Fruit fly (Drosophila melanogaster) whole organism, embryonic: ENCODE results near the gene grsm.

ENCODE experiments used
- CG10209 ChIP-seq: fragments of 200-800 bp; sonication (Bioruptor generic); optimal IDR thresholded peaks from 3 replicates; lab custom pipeline; 2017; ENCODE audit warnings: missing biosample characterization, mild to moderate bottlenecking, missing genetic modification characterization, missing genetic modification reagents
- CG10462 ChIP-seq: fragments of 200-800 bp; sonication (Bioruptor generic); optimal IDR thresholded peaks from 2 replicates; lab custom pipeline; 2016; ENCODE audit warnings: missing biosample characterization, missing genetic modification characterization
- CG13424 ChIP-seq: fragments of 200-800 bp; sonication (Bioruptor generic); optimal IDR thresholded peaks from 2 replicates; lab custom pipeline; 2019; ENCODE audit warnings: missing biosample characterization, mild to moderate bottlenecking, missing genetic modification characterization, moderate library complexity
- CG13624 ChIP-seq: fragments of 200-800 bp; sonication (Bioruptor generic); optimal IDR thresholded peaks from 2 replicates; lab custom pipeline; 2016; ENCODE audit warnings: missing biosample characterization, missing genetic modification characterization
- CG13775 ChIP-seq: fragments of 200-800 bp; sonication (Bioruptor generic); optimal IDR thresholded peaks from 3 replicates; lab custom pipeline; 2017; ENCODE audit warnings: missing biosample characterization, mild to moderate bottlenecking, missing genetic modification characterization
- CG14441 ChIP-seq: fragments of 200-800 bp; sonication (Bioruptor generic); IDR thresholded peaks from 2 replicates; pipeline ENCODE4 v1.3.6; 2022; ENCODE audit warnings: missing biosample characterization, missing genetic modification characterization
- CG17385 ChIP-seq: fragments of 200-800 bp; sonication (Bioruptor generic); optimal IDR thresholded peaks from 3 replicates; lab custom pipeline; 2018; ENCODE audit warnings: missing biosample characterization, mild to moderate bottlenecking, missing genetic modification characterization
- CG17912 ChIP-seq: fragments of 200-800 bp; sonication (Bioruptor generic); optimal IDR thresholded peaks from 2 replicates; lab custom pipeline; 2018; ENCODE audit warnings: missing biosample characterization, mild to moderate bottlenecking, missing genetic modification characterization
- CG31365 ChIP-seq: fragments of 200-800 bp; sonication (Bioruptor generic); optimal IDR thresholded peaks from 2 replicates; lab custom pipeline; 2018; ENCODE audit warnings: missing biosample characterization, mild to moderate bottlenecking, missing genetic modification characterization
- CG32767 ChIP-seq: fragments of 200-800 bp; sonication (Bioruptor generic); IDR thresholded peaks from 2 replicates; pipeline ENCODE4 v1.3.6; 2022; ENCODE audit warnings: missing biosample characterization, missing genetic modification characterization
- CG5180 ChIP-seq: fragments of 200-800 bp; sonication (Bioruptor generic); optimal IDR thresholded peaks from 3 replicates; lab custom pipeline; 2017; ENCODE audit warnings: missing biosample characterization, missing genetic modification characterization, mild to moderate bottlenecking, moderate library complexity, missing genetic modification reagents
- CG6175 ChIP-seq: fragments of 200-800 bp; sonication (Bioruptor generic); IDR thresholded peaks from 3 replicates; pipeline ENCODE4 v1.3.6; 2022; ENCODE audit warnings: missing biosample characterization, missing genetic modification characterization
- CG7839 ChIP-seq: fragments of 200-800 bp; sonication (Bioruptor generic); optimal IDR thresholded peaks from 3 replicates; lab custom pipeline; 2018; ENCODE audit warnings: missing biosample characterization, mild to moderate bottlenecking, missing genetic modification characterization, moderate library complexity
- CG8290 ChIP-seq, 3 experiments: fragments of 200-800 bp; sonication (Bioruptor generic); optimal IDR thresholded peaks; 2 replicates each; lab custom pipeline; 2016 to 2019; ENCODE audit warnings: missing biosample characterization in 3 of 3, missing genetic modification characterization in 3 of 3, mild to moderate bottlenecking in 2 of 3, moderate library complexity in 1 of 3
- D19A ChIP-seq: fragments of 200-800 bp; optimal IDR thresholded peaks from 3 replicates; lab custom pipeline; 2019; ENCODE audit warnings: missing biosample characterization, mild to moderate bottlenecking, missing genetic modification characterization, moderate library complexity
- Dbx ChIP-seq: fragments of 200-800 bp; sonication (Bioruptor generic); IDR thresholded peaks from 3 replicates; pipeline ENCODE4 v1.3.6; 2022; ENCODE audit warnings: missing biosample characterization, missing genetic modification characterization
- H15 ChIP-seq: fragments of 200-800 bp; sonication (Bioruptor generic); IDR thresholded peaks from 3 replicates; pipeline ENCODE4 v1.3.6; 2022; ENCODE audit warnings: missing biosample characterization, missing genetic modification characterization
- Nf-YB ChIP-seq: fragments of 200-800 bp; sonication (Bioruptor generic); optimal IDR thresholded peaks from 3 replicates; lab custom pipeline; 2019; ENCODE audit warnings: missing biosample characterization, mild to moderate bottlenecking, missing genetic modification characterization, moderate library complexity
- Opbp ChIP-seq: fragments of 200-800 bp; sonication (Bioruptor generic); IDR thresholded peaks from 3 replicates; pipeline ENCODE4 v1.3.6; 2022; ENCODE audit warnings: missing biosample characterization, missing genetic modification characterization; ENCODE audit not compliant: partially characterized antibody
- Rfx ChIP-seq: fragments of 200-800 bp; sonication (Bioruptor generic); IDR thresholded peaks from 2 replicates; pipeline ENCODE4 v1.3.6; 2022; ENCODE audit warnings: missing biosample characterization, missing genetic modification characterization
- Scr ChIP-seq: fragments of 200-800 bp; sonication (Bioruptor generic); IDR thresholded peaks from 2 replicates; pipeline ENCODE4 v1.3.6; 2022; ENCODE audit warnings: missing biosample characterization, missing genetic modification characterization; ENCODE audit not compliant: partially characterized antibody
- Stat92E ChIP-seq, 3 experiments: fragments of >200 bp in 2 of 3; fragments of 200-800 bp in 1 of 3; sonication (Bioruptor generic) in 1 of 3; optimal IDR thresholded peaks; 2 replicates each; lab custom pipeline; 2017 to 2019; ENCODE audit warnings: missing biosample characterization in 3 of 3, missing genetic modification characterization in 3 of 3, mild to moderate bottlenecking in 1 of 3, moderate library complexity in 1 of 3
- YL-1 ChIP-seq: fragments of 200-800 bp; sonication (Bioruptor generic); optimal IDR thresholded peaks from 3 replicates; lab custom pipeline; 2017; ENCODE audit warnings: missing biosample characterization, mild to moderate bottlenecking, missing genetic modification characterization
- ash1 ChIP-seq: fragments of 200-800 bp; sonication (Bioruptor generic); optimal IDR thresholded peaks from 2 replicates; lab custom pipeline; 2018; ENCODE audit warnings: missing biosample characterization, mild to moderate bottlenecking, missing genetic modification characterization
- cg ChIP-seq: fragments of 200-800 bp; sonication (Bioruptor generic); optimal IDR thresholded peaks from 3 replicates; lab custom pipeline; 2019; ENCODE audit warnings: missing biosample characterization, mild to moderate bottlenecking, missing genetic modification characterization, moderate library complexity
- chm ChIP-seq: fragments of 200-800 bp; sonication (Bioruptor generic); IDR thresholded peaks from 2 replicates; pipeline ENCODE4 v1.3.6; 2022; ENCODE audit warnings: missing biosample characterization, missing genetic modification characterization
- ci ChIP-seq: fragments of 200-800 bp; sonication (Bioruptor generic); IDR thresholded peaks from 3 replicates; pipeline ENCODE4 v1.3.6; 2022; ENCODE audit warnings: missing biosample characterization, missing genetic modification characterization
- crol ChIP-seq: fragments of 200-800 bp; sonication (Bioruptor generic); IDR thresholded peaks from 2 replicates; pipeline ENCODE4 v1.3.6; 2022; ENCODE audit warnings: missing biosample characterization, missing genetic modification characterization
- cwo ChIP-seq: fragments of 200-800 bp; sonication (Bioruptor generic); optimal IDR thresholded peaks from 3 replicates; lab custom pipeline; 2017; ENCODE audit warnings: missing biosample characterization, missing genetic modification characterization, mild to moderate bottlenecking, moderate library complexity, missing genetic modification reagents
- dimm ChIP-seq: fragments of 200-800 bp; sonication (Bioruptor generic); IDR thresholded peaks from 2 replicates; pipeline ENCODE4 v1.3.6; 2022; ENCODE audit warnings: missing biosample characterization, missing genetic modification characterization
- gce ChIP-seq: fragments of 200-800 bp; sonication (Bioruptor generic); IDR thresholded peaks from 3 replicates; pipeline ENCODE4 v1.3.6; 2022; ENCODE audit warnings: missing biosample characterization, missing genetic modification characterization
- gfzf ChIP-seq: fragments of 200-800 bp; sonication (Bioruptor generic); optimal IDR thresholded peaks from 2 replicates; lab custom pipeline; 2016; ENCODE audit warnings: missing biosample characterization, mild to moderate bottlenecking, missing genetic modification characterization, moderate library complexity
- ken ChIP-seq: fragments of 200-800 bp; sonication (Bioruptor generic); IDR thresholded peaks from 3 replicates; pipeline ENCODE4 v1.3.6; 2022; ENCODE audit warnings: missing biosample characterization, missing genetic modification characterization
- kni ChIP-seq: fragments of 200-800 bp; sonication (Bioruptor generic); optimal IDR thresholded peaks from 3 replicates; lab custom pipeline; 2017; ENCODE audit warnings: mild to moderate bottlenecking, missing biosample characterization, missing genetic modification reagents, missing genetic modification characterization
- nau ChIP-seq: fragments of 200-800 bp; sonication (Bioruptor generic); optimal IDR thresholded peaks from 3 replicates; lab custom pipeline; 2017; ENCODE audit warnings: missing biosample characterization, mild to moderate bottlenecking, missing genetic modification characterization, missing genetic modification reagents
- nerfin-1 ChIP-seq: fragments of 200-800 bp; sonication (Bioruptor generic); optimal IDR thresholded peaks from 3 replicates; lab custom pipeline; 2019; ENCODE audit warnings: missing biosample characterization, mild to moderate bottlenecking, missing genetic modification characterization, moderate library complexity
- pan ChIP-seq, 4 experiments: fragments of >200 bp in 3 of 4; fragments of 200-800 bp in 1 of 4; sonication (Bioruptor generic) in 1 of 4; optimal IDR thresholded peaks in 3 of 4; IDR thresholded peaks in 1 of 4; 2 replicates each; pipeline versions ENCODE4 v1.3.6 to Lab custom; 2017 to 2022; ENCODE audit warnings: missing biosample characterization in 2 of 4, missing genetic modification characterization in 2 of 4, mixed read lengths in 1 of 4
- phol ChIP-seq: fragments of 200-800 bp; sonication (Bioruptor generic); optimal IDR thresholded peaks from 3 replicates; lab custom pipeline; 2018; ENCODE audit warnings: missing biosample characterization, mild to moderate bottlenecking, missing genetic modification characterization, moderate library complexity
- rib ChIP-seq: fragments of 200-800 bp; sonication (Bioruptor generic); IDR thresholded peaks from 2 replicates; pipeline ENCODE4 v1.3.6; 2022; ENCODE audit warnings: missing biosample characterization, missing genetic modification characterization
- row ChIP-seq: fragments of 200-800 bp; sonication (Bioruptor generic); IDR thresholded peaks from 3 replicates; pipeline ENCODE4 v1.3.6; 2022; ENCODE audit warnings: missing biosample characterization, missing genetic modification characterization
- salm ChIP-seq: fragments of 200-800 bp; sonication (Bioruptor generic); optimal IDR thresholded peaks from 2 replicates; lab custom pipeline; 2018; ENCODE audit warnings: missing biosample characterization, mild to moderate bottlenecking, missing genetic modification characterization
- sens ChIP-seq: fragments of 200-800 bp; sonication (Bioruptor generic); peaks from one replicate; lab custom pipeline; 2016; ENCODE audit warnings: missing biosample characterization, missing genetic modification characterization
- slbo ChIP-seq: fragments of 200-800 bp; sonication (Bioruptor generic); IDR thresholded peaks from 2 replicates; pipeline ENCODE4 v1.3.6; 2022; ENCODE audit warnings: missing biosample characterization, missing genetic modification characterization
- tin ChIP-seq: fragments of 200-800 bp; sonication (Bioruptor generic); optimal IDR thresholded peaks from 3 replicates; lab custom pipeline; 2016; ENCODE audit warnings: missing biosample characterization, missing genetic modification characterization
- tna ChIP-seq: fragments of 200-800 bp; sonication (Bioruptor generic); IDR thresholded peaks from 2 replicates; pipeline ENCODE4 v1.3.6; 2022; ENCODE audit warnings: missing biosample characterization, missing genetic modification characterization; ENCODE audit not compliant: partially characterized antibody
- twi ChIP-seq: fragments of 200-800 bp; optimal IDR thresholded peaks from 2 replicates; lab custom pipeline; 2019; ENCODE audit warnings: missing biosample characterization, mild to moderate bottlenecking, missing genetic modification characterization, moderate library complexity
- wdn ChIP-seq: fragments of 200-800 bp; sonication (Bioruptor generic); IDR thresholded peaks from 2 replicates; pipeline ENCODE4 v1.3.6; 2022; ENCODE audit warnings: missing biosample characterization, missing genetic modification characterization

grsm gene

DNA sequence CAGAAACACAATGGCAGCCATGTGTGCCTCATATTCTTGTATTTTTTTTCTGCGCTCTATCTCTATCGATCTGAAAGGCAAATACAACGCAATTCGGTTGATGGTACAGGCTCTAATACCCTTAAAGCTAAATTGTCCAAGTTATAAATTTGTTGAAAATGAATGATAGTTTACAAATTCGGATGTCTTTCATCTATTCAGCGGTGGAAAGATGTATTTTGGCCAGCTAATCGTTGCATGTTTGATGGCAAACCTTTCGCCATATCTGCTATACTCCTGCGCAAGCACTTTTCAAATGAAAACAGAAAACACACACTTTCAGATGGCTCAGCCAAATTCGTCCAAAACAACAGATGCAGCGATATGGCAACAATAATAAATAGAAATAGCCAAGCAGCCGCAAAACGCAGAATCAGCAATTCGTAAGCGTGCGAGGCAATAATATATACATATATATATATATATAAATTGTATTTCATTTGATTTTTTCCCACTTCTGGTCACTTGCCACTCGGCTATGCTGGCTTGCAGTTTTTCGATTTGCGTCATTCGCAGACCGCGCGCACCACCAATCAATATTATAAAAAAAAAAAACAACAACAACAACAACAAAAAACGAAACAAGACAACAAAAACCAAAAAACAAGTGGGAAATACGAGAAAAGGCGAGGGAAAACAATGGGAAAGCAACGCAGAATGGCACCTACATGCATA lies 46.8 kb upstream of the grsm start (continued):
- TF ChIP-seq CG14441 (0 out of 2 replicates have a peak, but pooled peaks have one; percentile 35), slbo (GFP tag; lab: Robert Waterston, UW) (peak; percentile 26; the same call in 1 of the 2 replicates), pan (optimal IDR thresholded peaks at IDR 0.05; lab: Kevin White, UChicago) (no peak), pan (GFP tag; optimal IDR thresholded peaks at IDR 0.05 in 1 of 2, IDR thresholded peaks at IDR 0.05 in 1 of 2) (peak in 1 of 2 experiments; percentile 49), phol (tag; lab: Kevin White, UChicago) (peak; percentile 7), CG10462 (GFP tag; lab: Kevin White, UChicago) (no peak), cwo (peak; percentile 13), CG13775 (GFP tag; lab: Kevin White, UChicago) (no peak), Rfx (GFP tag; lab: Robert Waterston, UW) (peak; percentile 43), YL-1 (GFP tag; lab: Kevin White, UChicago) (no peak), D19A (peak; percentile 55), CG7839 (tag; lab: Kevin White, UChicago) (peak; percentile 8), Scr (no peak), CG31365 (tag; lab: Kevin White, UChicago) (no peak), gfzf (no peak), CG13624 (GFP tag; lab: Kevin White, UChicago) (peak; percentile 20), CG13424 (tag; lab: Kevin White, UChicago) (peak; percentile 8), CG17912 (no peak), salm (no peak), sens (GFP tag; lab: Kevin White, UChicago) (peak; percentile 40), Stat92E (GFP tag; optimal IDR thresholded peaks at IDR 0.05; lab: Kevin White, UChicago) (peak in 1 of 3 experiments; percentile 20), twi (tag; lab: Kevin White, UChicago) (peak; percentile 37), row (GFP tag; lab: Robert Waterston, UW) (peak; percentile 44; the same call in 1 of the 3 replicates)

DNA sequence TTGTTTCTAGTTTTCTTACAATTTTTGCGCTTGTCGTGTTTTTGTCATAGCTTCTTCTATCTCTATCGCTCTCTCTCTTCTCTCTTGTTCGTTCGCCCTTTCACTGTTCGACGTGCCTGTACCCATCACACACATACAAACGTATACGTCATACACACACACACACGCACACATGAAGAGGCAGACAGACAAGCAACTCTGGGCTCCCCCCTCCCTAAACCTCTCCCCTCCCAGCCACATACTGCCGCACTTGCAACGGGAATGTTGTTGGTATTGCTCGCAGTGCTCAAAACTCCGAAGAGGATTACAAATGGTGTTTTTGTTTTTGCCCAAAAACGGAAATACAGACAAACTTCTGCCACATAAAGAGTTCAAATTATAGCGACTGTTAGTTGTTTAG lies 45.5 kb upstream of the grsm start:
- TF ChIP-seq ci (GFP tag; lab: Robert Waterston, UW) = peak; percentile 18; the same call in 1 of the 3 replicates
- TF ChIP-seq Scr = peak; percentile 22; the same call in 1 of the 2 replicates
- TF ChIP-seq ken (GFP tag; lab: Robert Waterston, UW) = no peak
- TF ChIP-seq dimm (GFP tag; lab: Robert Waterston, UW) = no peak
- no peak for TF ChIP-seq CG10209 (GFP tag; lab: Kevin White, UChicago)
- peak; percentile 58 for TF ChIP-seq nerfin-1 (tag; lab: Kevin White, UChicago)
- peak; percentile 20; the same call in 1 of the 2 replicates for TF ChIP-seq tna (GFP tag; lab: Robert Waterston, UW)
- TF ChIP-seq kni (GFP tag; lab: Kevin White, UChicago) = peak; percentile 24
- TF ChIP-seq Dbx (GFP tag; lab: Robert Waterston, UW) = 0 out of 3 replicates have a peak, but pooled peaks have one; percentile 39
- 0 out of 2 replicates have a peak, but pooled peaks have one; percentile 24 for TF ChIP-seq wdn (GFP tag; lab: Robert Waterston, UW)
- TF ChIP-seq Opbp = 0 out of 3 replicates have a peak, but pooled peaks have one; percentile 24
- TF ChIP-seq H15 (GFP tag; lab: Robert Waterston, UW) = 0 out of 3 replicates have a peak, but pooled peaks have one; percentile 24
- peak; percentile 67 for TF ChIP-seq chm
- no peak for TF ChIP-seq nau (GFP tag; lab: Kevin White, UChicago)
- peak; percentile 25; the same call in 1 of the 3 replicates for TF ChIP-seq gce (GFP tag; lab: Robert Waterston, UW)
- TF ChIP-seq cg = peak; percentile 90
- peak; percentile 95 for TF ChIP-seq crol (GFP tag; lab: Robert Waterston, UW)
- no peak for TF ChIP-seq Nf-YB (GFP tag; lab: Kevin White, UChicago)
- TF ChIP-seq CG5180 (GFP tag; lab: Kevin White, UChicago) = peak; percentile 18
- TF ChIP-seq rib (GFP tag; lab: Robert Waterston, UW) = peak; percentile 48; the same call in 1 of the 2 replicates
- TF ChIP-seq CG6175 (GFP tag; lab: Robert Waterston, UW) = 0 out of 3 replicates have a peak, but pooled peaks have one; percentile 44
- TF ChIP-seq CG17385 = peak; percentile 3
- no peak for TF ChIP-seq CG8290 (GFP tag; optimal IDR thresholded peaks at IDR 0.05; lab: Kevin White, UChicago)
- TF ChIP-seq CG8290 (tag; optimal IDR thresholded peaks at IDR 0.05; lab: Kevin White, UChicago) = peak in 1 of 2 experiments; percentile 3
- peak; percentile 58; the same call in 1 of the 2 replicates for TF ChIP-seq CG32767 (GFP tag; lab: Robert Waterston, UW)
- TF ChIP-seq tin (GFP tag; lab: Kevin White, UChicago) = no peak
- peak; percentile 54 for TF ChIP-seq ash1
